Worm (Caenorhabditis elegans): ENCODE measurements around the gene Y43C5A.3.

Gene Y43C5A.3

DNA sequence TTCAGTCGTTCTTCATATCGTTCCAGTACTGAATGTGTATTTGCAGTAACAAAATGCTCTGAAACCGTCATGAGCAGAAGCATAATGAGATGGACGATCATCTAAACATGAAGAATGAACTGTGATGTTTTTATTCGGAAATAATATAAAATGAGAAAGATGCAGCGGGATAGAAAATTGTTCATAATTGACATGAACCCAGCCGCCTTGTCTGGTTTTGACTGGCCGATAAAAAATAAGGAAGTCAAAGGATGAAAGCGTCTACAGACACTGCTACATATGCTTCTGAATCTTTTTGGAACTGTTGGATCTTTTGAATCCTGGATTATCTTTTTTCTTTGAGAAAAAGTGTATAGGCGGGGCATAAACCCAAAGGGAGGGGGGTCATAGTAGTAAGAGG is 14.3 kb upstream of the Y43C5A.3 start, which contains the start of gene F01G10.9:
Gene F01G10.9, minus strand, starts transcription at position 101 of the 400 bp plus-strand sequence.
- TF ChIP-seq sea-1 (GFP tag; conservative IDR thresholded peaks at IDR 0.05) = no peak
- no peak for TF ChIP-seq tbx-11 (GFP tag; IDR thresholded peaks at IDR 0.05)
- TF ChIP-seq B0310.2 (tag; optimal IDR thresholded peaks at IDR 0.05) = no peak
- no peak for TF ChIP-seq ets-7 (tag; optimal IDR thresholded peaks at IDR 0.05)
- no peak for TF ChIP-seq flt-1 (GFP tag; IDR thresholded peaks at IDR 0.05)
- TF ChIP-seq tbx-37 (GFP tag; conservative IDR thresholded peaks at IDR 0.05) = no peak
- TF ChIP-seq hmg-4 (GFP tag; optimal IDR thresholded peaks at IDR 0.05) = no peak
- no peak for TF ChIP-seq scrt-1 (GFP tag; IDR thresholded peaks at IDR 0.05)
- TF ChIP-seq ceh-36 (tag; optimal IDR thresholded peaks at IDR 0.05) = no peak
- no peak for TF ChIP-seq hmbx-1 (tag; optimal IDR thresholded peaks at IDR 0.05)
- no peak for TF ChIP-seq tra-4 (tag; optimal IDR thresholded peaks at IDR 0.05)
- TF ChIP-seq pes-1 (GFP tag; IDR thresholded peaks at IDR 0.05) = no peak
- no peak for TF ChIP-seq hnd-1 (tag; optimal IDR thresholded peaks at IDR 0.05)
- TF ChIP-seq ceh-13 (GFP tag; optimal IDR thresholded peaks at IDR 0.05) = no peak
- TF ChIP-seq F13C5.2 (tag; optimal IDR thresholded peaks at IDR 0.05) = no peak
- TF ChIP-seq aly-1 (tag; optimal IDR thresholded peaks at IDR 0.05) = no peak
- no peak for TF ChIP-seq ama-1 (optimal IDR thresholded peaks at IDR 0.05)

- TF ChIP-seq tra-4 (tag; optimal IDR thresholded peaks at IDR 0.05) (no peak), ceh-13 (GFP tag; optimal IDR thresholded peaks at IDR 0.05) (no peak), tbx-37 (GFP tag; conservative IDR thresholded peaks at IDR 0.05) (no peak), ceh-36 (tag; optimal IDR thresholded peaks at IDR 0.05) (no peak), flt-1 (GFP tag; IDR thresholded peaks at IDR 0.05) (no peak)
These were observed 12.8 kb upstream of the Y43C5A.3 start for ce11 chrIV:10261061-10261460.

ce11 chrIV:10262882-10263281 is 11.0 kb upstream of the Y43C5A.3 start:
- TF ChIP-seq flt-1 (GFP tag; IDR thresholded peaks at IDR 0.05) = 0 out of 2 replicates have a peak, but pooled peaks have one; percentile 27

ce11 chrIV:10269137-10269933 is 4.5 kb upstream of the Y43C5A.3 start, which contains the start of the genes nspd-7 and Y43C5A.2:
TSS of gene nspd-7 (minus strand) at chrIV:10269187.
TSS of gene Y43C5A.2 (plus strand) at chrIV:10269883.
- TF ChIP-seq hmg-4 (GFP tag; optimal IDR thresholded peaks at IDR 0.05) = no peak
- TF ChIP-seq B0310.2 (tag; optimal IDR thresholded peaks at IDR 0.05) = no peak
- no peak for TF ChIP-seq F13C5.2 (tag; optimal IDR thresholded peaks at IDR 0.05)
- TF ChIP-seq flt-1 (GFP tag; IDR thresholded peaks at IDR 0.05) = no peak
- TF ChIP-seq tbx-11 (GFP tag; IDR thresholded peaks at IDR 0.05) = no peak
- no peak for TF ChIP-seq tbx-37 (GFP tag; conservative IDR thresholded peaks at IDR 0.05)
- no peak for TF ChIP-seq hmbx-1 (tag; optimal IDR thresholded peaks at IDR 0.05)

DNA sequence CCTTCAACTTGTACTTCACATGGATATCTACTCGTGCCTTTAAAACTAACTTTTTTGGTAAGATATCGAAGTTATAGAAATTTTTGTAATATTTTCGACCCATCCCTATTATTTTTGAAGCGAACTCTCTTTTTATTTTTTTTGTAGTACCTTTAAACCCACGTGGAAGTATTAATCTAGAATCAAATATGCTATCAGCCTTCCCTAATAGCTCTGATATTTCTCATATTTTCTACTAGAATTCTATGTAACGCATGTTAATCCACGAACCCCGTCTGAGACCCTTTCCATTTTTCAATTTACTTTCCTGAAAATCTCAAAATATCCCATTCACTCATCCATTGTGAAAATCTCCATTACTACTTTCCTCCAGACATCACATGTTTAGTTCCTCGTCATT is 476 bp upstream of the Y43C5A.3 start:
- TF ChIP-seq aly-1 (tag; optimal IDR thresholded peaks at IDR 0.05) = no peak
- TF ChIP-seq tbx-37 (GFP tag; conservative IDR thresholded peaks at IDR 0.05) = no peak
- TF ChIP-seq scrt-1 (GFP tag; IDR thresholded peaks at IDR 0.05) = no peak
- TF ChIP-seq tra-4 (tag; optimal IDR thresholded peaks at IDR 0.05) = no peak
- TF ChIP-seq ceh-13 (GFP tag; optimal IDR thresholded peaks at IDR 0.05) = no peak
- TF ChIP-seq ama-1 (optimal IDR thresholded peaks at IDR 0.05) = no peak
- no peak for TF ChIP-seq flt-1 (GFP tag; IDR thresholded peaks at IDR 0.05)
- no peak for TF ChIP-seq ceh-36 (tag; optimal IDR thresholded peaks at IDR 0.05)
- TF ChIP-seq F13C5.2 (tag; optimal IDR thresholded peaks at IDR 0.05) = no peak
- no peak for TF ChIP-seq ets-7 (tag; optimal IDR thresholded peaks at IDR 0.05)
- no peak for TF ChIP-seq sea-1 (GFP tag; conservative IDR thresholded peaks at IDR 0.05)
- no peak for TF ChIP-seq B0310.2 (tag; optimal IDR thresholded peaks at IDR 0.05)
- no peak for TF ChIP-seq tbx-11 (GFP tag; IDR thresholded peaks at IDR 0.05)
- no peak for TF ChIP-seq hnd-1 (tag; optimal IDR thresholded peaks at IDR 0.05)
- TF ChIP-seq hmbx-1 (tag; optimal IDR thresholded peaks at IDR 0.05) = no peak
- TF ChIP-seq pes-1 (GFP tag; IDR thresholded peaks at IDR 0.05) = no peak

- TF ChIP-seq flt-1 (GFP tag; IDR thresholded peaks at IDR 0.05) (no peak), B0310.2 (tag; optimal IDR thresholded peaks at IDR 0.05) (no peak), aly-1 (tag; optimal IDR thresholded peaks at IDR 0.05) (no peak), hmbx-1 (tag; optimal IDR thresholded peaks at IDR 0.05) (no peak), hmg-4 (GFP tag; optimal IDR thresholded peaks at IDR 0.05) (no peak), ceh-36 (tag; optimal IDR thresholded peaks at IDR 0.05) (no peak), tbx-37 (GFP tag; conservative IDR thresholded peaks at IDR 0.05) (no peak), F13C5.2 (tag; optimal IDR thresholded peaks at IDR 0.05) (no peak), sea-1 (GFP tag; conservative IDR thresholded peaks at IDR 0.05) (no peak), ets-7 (tag; optimal IDR thresholded peaks at IDR 0.05) (no peak), hnd-1 (tag; optimal IDR thresholded peaks at IDR 0.05) (no peak), tra-4 (tag; optimal IDR thresholded peaks at IDR 0.05) (no peak), tbx-11 (GFP tag; IDR thresholded peaks at IDR 0.05) (no peak), ceh-13 (GFP tag; optimal IDR thresholded peaks at IDR 0.05) (no peak), pes-1 (GFP tag; IDR thresholded peaks at IDR 0.05) (no peak), ama-1 (optimal IDR thresholded peaks at IDR 0.05) (no peak)
These were observed 1.2 kb downstream of the Y43C5A.3 start for ce11 chrIV:10275050-10275449.

DNA sequence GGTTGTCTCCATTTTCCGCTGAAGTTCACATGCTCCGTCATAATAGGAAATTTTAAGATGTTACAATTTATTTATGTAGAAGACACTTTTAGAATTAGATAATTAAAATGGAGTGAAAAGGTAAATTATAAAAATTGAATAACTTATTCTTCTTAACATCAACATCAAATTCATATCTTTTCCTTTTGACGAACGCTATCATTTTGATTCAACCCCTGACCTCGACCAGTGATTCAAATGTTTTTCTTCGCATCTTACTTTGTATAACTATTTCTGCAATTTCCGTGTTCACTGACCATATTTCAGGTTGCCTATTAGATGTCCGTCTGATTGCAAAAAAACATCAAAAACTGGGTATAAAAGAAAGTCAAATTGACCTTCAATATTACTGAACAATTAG is 3.1 kb downstream of the Y43C5A.3 start, which contains the start of gene Y43C5A.7:
Gene Y43C5A.7, plus strand, starts transcription at position 301 of the 400 bp plus-strand sequence.
- no peak for TF ChIP-seq B0310.2 (tag; optimal IDR thresholded peaks at IDR 0.05)

- TF ChIP-seq flt-1 (GFP tag; IDR thresholded peaks at IDR 0.05) (no peak), pes-1 (GFP tag; IDR thresholded peaks at IDR 0.05) (no peak), tra-4 (tag; optimal IDR thresholded peaks at IDR 0.05) (no peak), ets-7 (tag; optimal IDR thresholded peaks at IDR 0.05) (no peak), ama-1 (optimal IDR thresholded peaks at IDR 0.05) (no peak), aly-1 (tag; optimal IDR thresholded peaks at IDR 0.05) (no peak), tbx-11 (GFP tag; IDR thresholded peaks at IDR 0.05) (no peak), hnd-1 (tag; optimal IDR thresholded peaks at IDR 0.05) (no peak), hmbx-1 (tag; optimal IDR thresholded peaks at IDR 0.05) (no peak), F13C5.2 (tag; optimal IDR thresholded peaks at IDR 0.05) (no peak), ceh-36 (tag; optimal IDR thresholded peaks at IDR 0.05) (no peak), sea-1 (GFP tag; conservative IDR thresholded peaks at IDR 0.05) (no peak), hmg-4 (GFP tag; optimal IDR thresholded peaks at IDR 0.05) (no peak), tbx-37 (GFP tag; conservative IDR thresholded peaks at IDR 0.05) (no peak), B0310.2 (tag; optimal IDR thresholded peaks at IDR 0.05) (no peak), ceh-13 (GFP tag; optimal IDR thresholded peaks at IDR 0.05) (no peak), scrt-1 (GFP tag; IDR thresholded peaks at IDR 0.05) (no peak)
These were observed 3.9 kb downstream of the Y43C5A.3 start, which contains the start of gene Y43C5A.4 for ce11 chrIV:10277716-10278115. TSS of gene Y43C5A.4 (plus strand) at chrIV:10278016.
